Fruit fly (Drosophila melanogaster): ENCODE data around the gene Myo61F.

DNA sequence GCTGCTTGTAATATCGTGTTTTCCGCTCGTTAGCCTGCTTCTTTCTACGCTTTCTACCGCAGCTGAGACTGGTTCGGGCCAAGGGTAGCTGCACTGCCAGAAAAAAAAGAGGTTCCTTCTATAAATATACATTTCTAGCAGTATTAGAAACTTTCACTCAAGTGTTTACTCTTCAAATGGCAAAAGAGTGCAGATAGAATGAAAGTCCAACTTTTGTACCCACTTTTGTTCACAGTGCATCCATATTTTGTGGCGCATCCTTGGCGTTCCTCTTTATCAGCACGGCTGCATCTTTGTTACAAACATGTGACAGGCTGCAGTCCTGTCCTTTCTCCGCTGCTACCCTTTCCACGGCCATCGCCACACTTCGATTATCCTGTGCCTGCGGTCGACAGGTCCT lies 40.1 kb downstream of the Myo61F start:
- TF ChIP-seq fru (optimal IDR thresholded peaks at IDR 0.05) (no peak), tin (GFP tag; optimal IDR thresholded peaks at IDR 0.05) (no peak), CG6689 (GFP tag; IDR thresholded peaks at IDR 0.05) (no peak), toy (GFP tag; IDR thresholded peaks at IDR 0.05) (no peak), CG13123 (GFP tag; optimal IDR thresholded peaks at IDR 0.05) (no peak), Rfx (GFP tag; IDR thresholded peaks at IDR 0.05) (no peak), bbx (GFP tag; IDR thresholded peaks at IDR 0.05; ENCODE audit: partially characterized antibody) (no peak), CG10565 (GFP tag; optimal IDR thresholded peaks at IDR 0.05) (no peak), CG14860 (GFP tag; IDR thresholded peaks at IDR 0.05; ENCODE audit: partially characterized antibody) (no peak), CG1024 (GFP tag; IDR thresholded peaks at IDR 0.05) (no peak), Bteb2 (GFP tag; optimal IDR thresholded peaks at IDR 0.05) (no peak)

Data from whole organism, embryonic.